Worm (Caenorhabditis elegans): ENCODE results near the gene K02F6.1.
A peak's percentile ranks its signal among the peaks of the same experiment; 100 is the strongest.

K02F6.1 gene

DNA sequence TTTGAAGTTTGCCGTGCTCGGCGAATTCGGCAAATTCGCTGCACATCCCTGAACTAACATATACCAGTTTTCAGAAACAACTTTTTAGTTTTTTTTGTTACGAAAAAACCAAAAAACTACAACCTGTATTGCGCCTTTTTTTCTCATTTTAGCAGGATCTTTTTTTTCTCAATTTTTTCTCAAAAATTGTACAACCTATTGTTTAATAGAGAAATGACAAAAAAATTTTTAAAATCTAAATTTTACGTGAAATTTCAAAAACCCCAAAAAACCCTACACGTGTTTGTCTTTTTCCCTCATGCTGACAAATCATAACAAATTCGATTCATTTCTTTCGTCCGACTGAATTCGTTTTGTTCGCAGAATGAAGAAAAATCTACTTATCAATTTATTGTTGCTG, 7.8 kb upstream of the K02F6.1 start, which contains the start of gene K02F6.3:
Gene K02F6.3, plus strand, starts transcription at position 301 of the 400 bp plus-strand sequence.
- no peak for TF ChIP-seq Y55F3AM.14 (GFP tag; optimal IDR thresholded peaks at IDR 0.05)
- TF ChIP-seq sma-9 (GFP tag; optimal IDR thresholded peaks at IDR 0.05): no peak
- no peak for TF ChIP-seq sma-9 (tag; optimal IDR thresholded peaks at IDR 0.05)
- TF ChIP-seq nhr-12 (tag; optimal IDR thresholded peaks at IDR 0.05): no peak

DNA sequence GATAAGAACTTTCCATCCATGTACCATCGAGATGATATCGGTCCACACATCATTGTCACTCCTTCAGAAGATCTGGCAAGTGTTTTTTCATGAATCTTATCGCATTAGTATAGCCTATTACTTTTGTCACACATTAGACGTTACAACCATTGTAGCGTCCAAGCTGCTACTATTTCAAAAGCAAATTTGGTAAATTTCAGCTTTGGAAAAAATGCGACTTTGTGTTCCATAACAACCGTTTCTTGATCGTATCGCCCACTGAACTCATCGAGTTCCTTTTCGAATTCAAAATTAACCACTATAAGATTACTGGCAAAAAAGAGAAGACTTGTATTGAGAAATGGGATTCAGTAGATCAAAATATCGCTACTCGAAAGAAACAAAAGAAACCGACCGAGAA, 732 bp upstream of the K02F6.1 start:
- no peak for TF ChIP-seq mbf-1 (tag; optimal IDR thresholded peaks at IDR 0.05)
- no peak for TF ChIP-seq nhr-21 (tag; optimal IDR thresholded peaks at IDR 0.05)
- no peak for TF ChIP-seq nhr-12 (tag; optimal IDR thresholded peaks at IDR 0.05)
- no peak for TF ChIP-seq nhr-237 (tag; optimal IDR thresholded peaks at IDR 0.05)
- TF ChIP-seq lin-11 (tag; optimal IDR thresholded peaks at IDR 0.05): no peak

DNA sequence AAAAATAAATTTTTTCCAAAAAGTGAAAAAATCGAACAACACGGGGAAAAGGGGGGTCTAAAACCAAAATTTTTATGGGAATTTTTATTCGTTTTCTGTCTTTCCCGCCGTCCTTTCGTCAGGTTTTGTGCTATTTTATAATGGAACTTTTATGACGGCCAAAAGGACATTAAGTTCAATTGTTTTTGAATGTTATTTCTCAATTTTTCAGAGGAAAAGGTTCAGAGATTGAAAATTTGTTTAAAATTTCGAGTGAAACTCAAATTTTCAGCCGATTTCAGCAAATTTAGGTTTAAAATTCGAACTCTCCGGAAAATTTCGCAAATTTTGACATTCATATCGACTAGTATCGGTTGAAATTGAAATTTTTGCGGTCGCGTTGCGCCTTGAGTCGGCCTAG, 10.2 kb downstream of the K02F6.1 start, which contains the start of gene nep-18:
Gene nep-18, minus strand, starts transcription at position 101 of the 400 bp plus-strand sequence.
- no peak for TF ChIP-seq nhr-21 (tag; optimal IDR thresholded peaks at IDR 0.05)
- no peak for TF ChIP-seq lin-11 (tag; optimal IDR thresholded peaks at IDR 0.05)
- no peak for TF ChIP-seq unc-39 (tag; optimal IDR thresholded peaks at IDR 0.05)
- no peak for TF ChIP-seq ztf-1 (GFP tag; conservative IDR thresholded peaks at IDR 0.05)
- TF ChIP-seq skn-1 (tag; optimal IDR thresholded peaks at IDR 0.05): no peak
- TF ChIP-seq nhr-10 (tag; optimal IDR thresholded peaks at IDR 0.05): no peak
- TF ChIP-seq R02D3.7 (tag; optimal IDR thresholded peaks at IDR 0.05): no peak
- TF ChIP-seq egl-27 (tag; optimal IDR thresholded peaks at IDR 0.05): no peak
- TF ChIP-seq sma-3 (GFP tag; optimal IDR thresholded peaks at IDR 0.05): no peak
- no peak for TF ChIP-seq zag-1 (tag; optimal IDR thresholded peaks at IDR 0.05)
- TF ChIP-seq elt-3 (tag; optimal IDR thresholded peaks at IDR 0.05): no peak
- TF ChIP-seq lin-13 (GFP tag; optimal IDR thresholded peaks at IDR 0.05): no peak
- TF ChIP-seq sem-4 (tag; optimal IDR thresholded peaks at IDR 0.05): no peak
- no peak for TF ChIP-seq aly-2 (tag; optimal IDR thresholded peaks at IDR 0.05)

DNA sequence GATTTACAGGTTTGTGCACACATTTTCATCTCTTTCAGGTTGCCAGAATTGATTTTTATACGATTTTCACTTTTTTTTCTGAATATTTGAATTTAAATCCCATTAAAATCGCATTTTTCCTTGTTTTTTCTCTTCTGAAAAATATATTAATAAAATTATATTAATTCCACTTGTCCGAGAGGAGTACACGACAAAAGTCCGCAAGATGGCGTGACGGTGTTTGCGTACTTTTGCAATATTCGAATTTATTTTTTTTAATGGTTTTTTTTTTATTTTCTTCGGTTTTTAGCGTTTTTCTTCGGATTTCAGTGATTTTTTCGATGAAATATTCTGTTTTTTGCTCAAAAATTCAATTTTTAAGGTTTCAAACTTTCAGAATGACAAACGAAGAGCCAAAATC, 11.1 kb downstream of the K02F6.1 start, which contains the start of gene usp-39:
Gene usp-39, plus strand, starts transcription at position 377 of the 400 bp plus-strand sequence.
- peak; percentile 17 for TF ChIP-seq ztf-4 (tag; optimal IDR thresholded peaks at IDR 0.05)
- TF ChIP-seq gmeb-1 (tag; optimal IDR thresholded peaks at IDR 0.05): peak; percentile 88
- TF ChIP-seq lsy-2 (tag; optimal IDR thresholded peaks at IDR 0.05): peak; percentile 84 to 93
- peak; percentile 8 for TF ChIP-seq blmp-1 (tag; optimal IDR thresholded peaks at IDR 0.05; ENCODE audit: insufficient read depth)
- TF ChIP-seq lin-39 (tag; optimal IDR thresholded peaks at IDR 0.05): no peak
- peak; percentile 13 for TF ChIP-seq zag-1 (tag; optimal IDR thresholded peaks at IDR 0.05)
- TF ChIP-seq fos-1 (tag; optimal IDR thresholded peaks at IDR 0.05): peak; percentile 60
- peak; percentile 65 for TF ChIP-seq mab-5 (tag; optimal IDR thresholded peaks at IDR 0.05)
- TF ChIP-seq unc-55 (GFP tag; optimal IDR thresholded peaks at IDR 0.05): peak; percentile 94
- TF ChIP-seq nhr-21 (tag; optimal IDR thresholded peaks at IDR 0.05): peak; percentile 38
- peak; percentile 85 for TF ChIP-seq sem-4 (tag; optimal IDR thresholded peaks at IDR 0.05)
- peak; percentile 90 for TF ChIP-seq C34F6.9 (tag; optimal IDR thresholded peaks at IDR 0.05)
- TF ChIP-seq snpc-4 (tag; optimal IDR thresholded peaks at IDR 0.05): peak; percentile 65
- peak in 1 of 2 experiments; percentile 28 for TF ChIP-seq mdl-1 (tag; optimal IDR thresholded peaks at IDR 0.05)
- no peak for TF ChIP-seq aly-2 (tag; optimal IDR thresholded peaks at IDR 0.05)
- TF ChIP-seq R02D3.7 (tag; optimal IDR thresholded peaks at IDR 0.05): peak; percentile 6
- peak; percentile 33 for TF ChIP-seq nhr-6 (tag; optimal IDR thresholded peaks at IDR 0.05)
- TF ChIP-seq lin-11 (tag; optimal IDR thresholded peaks at IDR 0.05): no peak
- TF ChIP-seq lin-13 (GFP tag; optimal IDR thresholded peaks at IDR 0.05): peak; percentile 88
- no peak for TF ChIP-seq skn-1 (tag; optimal IDR thresholded peaks at IDR 0.05)
- no peak for TF ChIP-seq ztf-1 (GFP tag; conservative IDR thresholded peaks at IDR 0.05)
- no peak for TF ChIP-seq F13H6.1 (tag; optimal IDR thresholded peaks at IDR 0.05)
- TF ChIP-seq sma-3 (GFP tag; optimal IDR thresholded peaks at IDR 0.05): no peak
- peak; percentile 30 for TF ChIP-seq ZK546.5 (tag; optimal IDR thresholded peaks at IDR 0.05)
- TF ChIP-seq nhr-10 (tag; optimal IDR thresholded peaks at IDR 0.05): peak; percentile 67
- TF ChIP-seq ceh-16 (tag; optimal IDR thresholded peaks at IDR 0.05): peak; percentile 4
- TF ChIP-seq nhr-23 (tag; optimal IDR thresholded peaks at IDR 0.05): no peak
- TF ChIP-seq nhr-25 (tag; optimal IDR thresholded peaks at IDR 0.05): peak; percentile 81
- TF ChIP-seq Y55F3AM.14 (GFP tag; optimal IDR thresholded peaks at IDR 0.05): no peak
- TF ChIP-seq crh-2 (tag; optimal IDR thresholded peaks at IDR 0.05): peak; percentile 82
- peak; percentile 41 for TF ChIP-seq nhr-12 (tag; optimal IDR thresholded peaks at IDR 0.05)
- peak; percentile 13 for TF ChIP-seq nhr-77 (tag; optimal IDR thresholded peaks at IDR 0.05)
- TF ChIP-seq egl-27 (tag; optimal IDR thresholded peaks at IDR 0.05): peak; percentile 32
- TF ChIP-seq nhr-237 (tag; optimal IDR thresholded peaks at IDR 0.05): peak; percentile 9
